Worm (Caenorhabditis elegans): ENCODE results near the gene utp-20.

utp-20 gene

DNA sequence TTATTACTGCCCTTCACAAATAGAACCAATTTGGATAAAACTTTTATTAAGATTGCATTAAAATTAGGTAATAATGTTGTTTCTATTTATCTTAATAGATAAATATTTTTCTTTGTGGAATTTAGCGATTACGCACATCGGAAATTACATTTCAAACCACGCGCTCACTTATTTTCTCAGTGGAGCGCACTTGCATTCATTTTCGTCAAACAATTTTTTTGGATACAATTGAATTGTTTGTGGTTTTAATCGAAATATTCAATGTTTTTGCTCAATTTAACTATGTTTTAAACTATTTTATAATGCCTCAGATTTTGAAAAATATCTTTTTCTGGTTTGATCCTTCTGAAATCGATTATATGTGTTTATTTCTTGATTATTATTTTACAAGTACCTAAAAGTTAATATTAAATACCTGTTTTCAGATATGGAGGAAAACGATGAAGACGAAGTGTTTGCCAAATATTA lies at the start of gene utp-20:
Gene utp-20, plus strand, starts transcription at position 418 of the 468 bp plus-strand sequence.
- TF ChIP-seq lin-13 (GFP tag; optimal IDR thresholded peaks at IDR 0.05) (peak; percentile 44), unc-55 (GFP tag; optimal IDR thresholded peaks at IDR 0.05) (peak; percentile 87), nhr-129 (tag; optimal IDR thresholded peaks at IDR 0.05) (peak; percentile 61), C34F6.9 (tag; optimal IDR thresholded peaks at IDR 0.05) (peak; percentile 64), gmeb-1 (tag; optimal IDR thresholded peaks at IDR 0.05) (peak; percentile 90), nhr-21 (tag; optimal IDR thresholded peaks at IDR 0.05) (no peak), sem-4 (tag; optimal IDR thresholded peaks at IDR 0.05) (no peak), fos-1 (tag; optimal IDR thresholded peaks at IDR 0.05) (no peak), sma-9 (GFP tag; optimal IDR thresholded peaks at IDR 0.05) (peak; percentile 30), sma-9 (tag; optimal IDR thresholded peaks at IDR 0.05) (no peak), F13H6.1 (tag; optimal IDR thresholded peaks at IDR 0.05) (peak; percentile 5), sma-3 (GFP tag; optimal IDR thresholded peaks at IDR 0.05) (peak; percentile 55), crh-2 (tag; optimal IDR thresholded peaks at IDR 0.05) (peak; percentile 44), mab-5 (tag; optimal IDR thresholded peaks at IDR 0.05) (peak; percentile 13), lsy-2 (tag; optimal IDR thresholded peaks at IDR 0.05) (peak in 1 of 2 experiments; percentile 81)

DNA sequence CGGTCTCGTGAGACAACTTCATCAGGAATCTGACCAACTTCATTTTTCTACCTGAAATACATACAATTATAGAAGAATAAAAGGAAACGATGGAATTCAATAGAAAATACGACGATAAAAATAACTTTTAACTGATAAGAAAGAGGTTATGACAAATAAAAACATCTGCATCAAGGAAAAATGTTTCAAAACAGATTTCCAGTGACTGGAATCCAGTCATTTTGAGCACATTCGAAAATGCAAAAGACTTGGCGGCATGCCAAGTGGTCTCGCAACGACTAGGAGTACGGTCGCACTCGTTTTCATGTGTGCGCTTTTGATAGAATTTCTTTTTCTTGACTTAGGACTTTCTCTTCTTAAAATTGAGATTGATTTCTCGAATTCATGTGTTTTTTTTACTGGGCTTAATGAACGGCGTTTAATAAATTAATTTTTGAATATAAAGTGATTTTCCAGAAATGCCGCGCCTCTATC lies 46.4 kb upstream of the utp-20 start, which contains the start of the genes snr-3 and rsp-5:
Gene snr-3, minus strand, starts transcription at position 51 of the 474 bp plus-strand sequence.
Gene rsp-5, plus strand, starts transcription at position 455 of the 474 bp plus-strand sequence.
- TF ChIP-seq ZK546.5 (tag; optimal IDR thresholded peaks at IDR 0.05) (peak; percentile 62), crh-2 (tag; optimal IDR thresholded peaks at IDR 0.05) (peak; percentile 72), unc-62 (GFP tag; optimal IDR thresholded peaks at IDR 0.05) (no peak), ceh-82 (tag; optimal IDR thresholded peaks at IDR 0.05) (no peak), lsy-2 (tag; optimal IDR thresholded peaks at IDR 0.05) (peak; percentile 96 to 99), gmeb-1 (tag; optimal IDR thresholded peaks at IDR 0.05) (peak; percentile 79), sma-9 (GFP tag; optimal IDR thresholded peaks at IDR 0.05) (peak; percentile 78), sma-9 (tag; optimal IDR thresholded peaks at IDR 0.05) (no peak), mdl-1 (tag; optimal IDR thresholded peaks at IDR 0.05) (peak in 1 of 2 experiments; percentile 31), sem-4 (tag; optimal IDR thresholded peaks at IDR 0.05) (peak; percentile 48), fos-1 (tag; optimal IDR thresholded peaks at IDR 0.05) (peak; percentile 71), sma-3 (GFP tag; optimal IDR thresholded peaks at IDR 0.05) (peak; percentile 72), ceh-16 (tag; optimal IDR thresholded peaks at IDR 0.05) (no peak), peb-1 (tag; optimal IDR thresholded peaks at IDR 0.05) (no peak), egl-27 (tag; optimal IDR thresholded peaks at IDR 0.05) (no peak), nhr-23 (tag; optimal IDR thresholded peaks at IDR 0.05) (no peak), Y55F3AM.14 (GFP tag; optimal IDR thresholded peaks at IDR 0.05) (no peak), unc-39 (tag; optimal IDR thresholded peaks at IDR 0.05) (no peak), nhr-10 (tag; optimal IDR thresholded peaks at IDR 0.05) (no peak), lin-13 (GFP tag; optimal IDR thresholded peaks at IDR 0.05) (peak; percentile 79), elt-3 (tag; optimal IDR thresholded peaks at IDR 0.05) (no peak), snpc-4 (tag; optimal IDR thresholded peaks at IDR 0.05) (peak; percentile 75), aly-2 (tag; optimal IDR thresholded peaks at IDR 0.05) (no peak), C34F6.9 (tag; optimal IDR thresholded peaks at IDR 0.05) (peak; percentile 91), F13H6.1 (tag; optimal IDR thresholded peaks at IDR 0.05) (peak; percentile 53), nhr-129 (tag; optimal IDR thresholded peaks at IDR 0.05) (peak; percentile 82), nhr-11 (tag; optimal IDR thresholded peaks at IDR 0.05) (no peak), unc-55 (GFP tag; optimal IDR thresholded peaks at IDR 0.05) (peak; percentile 87), ztf-1 (GFP tag; conservative IDR thresholded peaks at IDR 0.05) (no peak), mab-5 (tag; optimal IDR thresholded peaks at IDR 0.05) (peak; percentile 7), lin-11 (tag; optimal IDR thresholded peaks at IDR 0.05) (peak; percentile 50), nhr-6 (tag; optimal IDR thresholded peaks at IDR 0.05) (peak; percentile 35), nhr-21 (tag; optimal IDR thresholded peaks at IDR 0.05) (peak; percentile 64), blmp-1 (tag; optimal IDR thresholded peaks at IDR 0.05; ENCODE audit: insufficient read depth) (peak; percentile 10), nhr-25 (tag; optimal IDR thresholded peaks at IDR 0.05) (peak; percentile 60), ama-1 (optimal IDR thresholded peaks at IDR 0.05) (peak; percentile 40)

DNA sequence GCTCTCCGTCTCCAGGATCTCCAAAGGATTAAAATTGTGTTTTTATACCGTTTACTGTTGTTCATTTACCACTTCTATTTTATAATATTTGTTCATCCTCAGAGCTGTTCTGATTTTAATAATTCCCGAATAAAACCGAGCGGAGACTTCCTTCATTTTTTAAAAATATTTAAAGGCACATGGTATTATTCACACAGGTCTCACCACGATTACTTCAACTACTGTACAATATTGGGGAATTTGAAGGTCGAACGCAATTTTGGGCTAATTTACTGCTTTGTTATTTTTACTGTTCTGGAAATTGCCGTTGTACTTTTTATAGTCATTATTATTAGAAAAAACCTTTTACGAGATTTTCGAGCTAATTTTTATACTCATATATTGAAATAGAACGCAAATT lies 45.0 kb upstream of the utp-20 start:
- TF ChIP-seq unc-39 (tag; optimal IDR thresholded peaks at IDR 0.05): no peak
- no peak for TF ChIP-seq mbf-1 (tag; optimal IDR thresholded peaks at IDR 0.05)
- TF ChIP-seq ztf-11 (tag; optimal IDR thresholded peaks at IDR 0.05): no peak
- no peak for TF ChIP-seq peb-1 (tag; optimal IDR thresholded peaks at IDR 0.05)
- no peak for TF ChIP-seq sma-3 (GFP tag; optimal IDR thresholded peaks at IDR 0.05)
- no peak for TF ChIP-seq nhr-12 (tag; optimal IDR thresholded peaks at IDR 0.05)
- no peak for TF ChIP-seq nhr-77 (tag; optimal IDR thresholded peaks at IDR 0.05)
- TF ChIP-seq aly-2 (tag; optimal IDR thresholded peaks at IDR 0.05): no peak
- TF ChIP-seq lin-11 (tag; optimal IDR thresholded peaks at IDR 0.05): no peak
- TF ChIP-seq nhr-6 (tag; optimal IDR thresholded peaks at IDR 0.05): no peak
